Fruit fly (Drosophila melanogaster) whole organism, embryonic: ENCODE data around the gene CG9986.

Experiments used
- ATbp ChIP-seq: fragments of 200-800 bp; sonication (Bioruptor generic); optimal IDR thresholded peaks from 2 replicates; lab custom pipeline; 2017; ENCODE audit warnings: missing biosample characterization, mild to moderate bottlenecking, missing genetic modification characterization, missing genetic modification reagents
- Atf-2 ChIP-seq: fragments of 200-800 bp; sonication (Bioruptor generic); optimal IDR thresholded peaks from 2 replicates; lab custom pipeline; 2016; ENCODE audit warnings: missing biosample characterization, missing genetic modification characterization
- B-H1 ChIP-seq: fragments of 200-800 bp; sonication (Bioruptor generic); IDR thresholded peaks from 3 replicates; pipeline ENCODE4 v1.3.6; 2022; ENCODE audit warnings: missing biosample characterization, missing genetic modification characterization
- CG10654 ChIP-seq: fragments of 200-800 bp; sonication (Bioruptor generic); optimal IDR thresholded peaks from 2 replicates; lab custom pipeline; 2016; ENCODE audit warnings: missing biosample characterization, missing genetic modification characterization
- CG11093 ChIP-seq: fragments of 200-800 bp; sonication (Bioruptor generic); IDR thresholded peaks from 3 replicates; pipeline ENCODE4 v1.3.6; 2022; ENCODE audit warnings: missing biosample characterization, missing genetic modification characterization
- CG11456 ChIP-seq: fragments of 200-800 bp; sonication (Bioruptor generic); IDR thresholded peaks from 3 replicates; pipeline ENCODE4 v1.3.6; 2022; ENCODE audit warnings: missing biosample characterization, missing genetic modification characterization
- CG11504 ChIP-seq: fragments of 200-800 bp; sonication (Bioruptor generic); optimal IDR thresholded peaks from 3 replicates; lab custom pipeline; 2019; ENCODE audit warnings: missing biosample characterization, mild to moderate bottlenecking, missing genetic modification characterization, moderate library complexity
- CG11695 ChIP-seq: fragments of 200-800 bp; sonication (Bioruptor generic); IDR thresholded peaks from 3 replicates; pipeline ENCODE4 v1.3.6; 2022; ENCODE audit warnings: missing biosample characterization, missing genetic modification characterization
- CG12071 ChIP-seq: fragments of 200-800 bp; sonication (Bioruptor generic); optimal IDR thresholded peaks from 3 replicates; lab custom pipeline; 2018; ENCODE audit warnings: missing biosample characterization, mild to moderate bottlenecking, missing genetic modification characterization
- CG13287 ChIP-seq: fragments of 200-800 bp; sonication (Bioruptor generic); IDR thresholded peaks from 2 replicates; pipeline ENCODE4 v1.3.6; 2022; ENCODE audit warnings: missing biosample characterization, missing genetic modification characterization; ENCODE audit not compliant: partially characterized antibody
- CG16779 ChIP-seq: fragments of 200-800 bp; sonication (Bioruptor generic); IDR thresholded peaks from 2 replicates; pipeline ENCODE4 v1.3.6; 2022; ENCODE audit warnings: missing biosample characterization, missing genetic modification characterization
- CG16815 ChIP-seq: fragments of 200-800 bp; sonication (Bioruptor generic); optimal IDR thresholded peaks from 3 replicates; lab custom pipeline; 2017; ENCODE audit warnings: missing biosample characterization, mild to moderate bottlenecking, missing genetic modification characterization
- CG17829 ChIP-seq: fragments of 200-800 bp; optimal IDR thresholded peaks from 2 replicates; lab custom pipeline; 2019; ENCODE audit warnings: missing biosample characterization, mild to moderate bottlenecking, missing genetic modification characterization, moderate library complexity
- CG2202 ChIP-seq: fragments of 200-800 bp; sonication (Bioruptor generic); optimal IDR thresholded peaks from 2 replicates; lab custom pipeline; 2018; ENCODE audit warnings: missing biosample characterization, mild to moderate bottlenecking, missing genetic modification characterization
- CG32772 ChIP-seq: fragments of 200-800 bp; sonication (Bioruptor generic); IDR thresholded peaks from 2 replicates; pipeline ENCODE4 v1.3.6; 2022; ENCODE audit warnings: missing biosample characterization, missing genetic modification characterization
- CG33213 ChIP-seq: fragments of 200-800 bp; sonication (Bioruptor generic); optimal IDR thresholded peaks from 3 replicates; lab custom pipeline; 2016; ENCODE audit warnings: missing biosample characterization, missing genetic modification characterization
- CG3407 ChIP-seq: fragments of 200-800 bp; sonication (Bioruptor generic); optimal IDR thresholded peaks from 2 replicates; lab custom pipeline; 2018; ENCODE audit warnings: missing biosample characterization, mild to moderate bottlenecking, missing genetic modification characterization
- CG3847 ChIP-seq: fragments of 200-800 bp; sonication (Bioruptor generic); IDR thresholded peaks from 2 replicates; pipeline ENCODE4 v1.3.6; 2022; ENCODE audit warnings: missing biosample characterization, missing genetic modification characterization
- CG4820 ChIP-seq: fragments of 200-800 bp; sonication (Bioruptor generic); optimal IDR thresholded peaks from 3 replicates; lab custom pipeline; 2016; ENCODE audit warnings: missing biosample characterization, missing genetic modification characterization
- CG6813 ChIP-seq: fragments of 200-800 bp; sonication (Bioruptor generic); optimal IDR thresholded peaks from 2 replicates; lab custom pipeline; 2017; ENCODE audit warnings: missing biosample characterization, missing genetic modification characterization, mild to moderate bottlenecking, moderate library complexity, missing genetic modification reagents
- CG7556 ChIP-seq: fragments of 200-800 bp; sonication (Bioruptor generic); optimal IDR thresholded peaks from 2 replicates; lab custom pipeline; 2017; ENCODE audit warnings: missing biosample characterization, mild to moderate bottlenecking, missing genetic modification characterization
- CG7786 ChIP-seq: fragments of 200-800 bp; sonication (Bioruptor generic); optimal IDR thresholded peaks from 2 replicates; lab custom pipeline; 2016; ENCODE audit warnings: missing biosample characterization, missing genetic modification characterization
- CG8944 ChIP-seq: fragments of 200-800 bp; sonication (Bioruptor generic); optimal IDR thresholded peaks from 3 replicates; lab custom pipeline; 2016; ENCODE audit warnings: missing biosample characterization, missing genetic modification characterization
- Dad ChIP-seq: fragments of 200-800 bp; sonication (Bioruptor generic); optimal IDR thresholded peaks from 3 replicates; lab custom pipeline; 2016; ENCODE audit warnings: missing biosample characterization, missing genetic modification characterization
- Dll ChIP-seq: fragments of 200-800 bp; sonication (Bioruptor generic); IDR thresholded peaks from 4 replicates; pipeline ENCODE4 v1.3.6; 2022; ENCODE audit warnings: missing biosample characterization, missing genetic modification characterization; ENCODE audit not compliant: partially characterized antibody
- Drgx ChIP-seq: fragments of 200-800 bp; sonication (Bioruptor generic); IDR thresholded peaks from 2 replicates; pipeline ENCODE4 v1.3.6; 2022; ENCODE audit warnings: missing biosample characterization, missing genetic modification characterization
- E2f1 ChIP-seq: fragments of 200-800 bp; sonication (Bioruptor generic); IDR thresholded peaks from 2 replicates; pipeline ENCODE4 v1.3.6; 2022; ENCODE audit warnings: missing biosample characterization, missing genetic modification characterization
- Hand ChIP-seq: fragments of 200-800 bp; sonication (Bioruptor generic); optimal IDR thresholded peaks from 2 replicates; lab custom pipeline; 2017; ENCODE audit warnings: mild to moderate bottlenecking, missing biosample characterization, missing genetic modification reagents, missing genetic modification characterization
- Hr51 ChIP-seq, 2 experiments: fragments of 200-800 bp; sonication (Bioruptor generic); optimal IDR thresholded peaks; 2 replicates in 1 of 2; 3 replicates in 1 of 2; lab custom pipeline; 2016 to 2018; ENCODE audit warnings: missing biosample characterization in 2 of 2, missing genetic modification characterization in 2 of 2, mild to moderate bottlenecking in 1 of 2, moderate library complexity in 1 of 2
- Mes4 ChIP-seq: fragments of 200-800 bp; sonication (Bioruptor generic); optimal IDR thresholded peaks from 2 replicates; lab custom pipeline; 2016; ENCODE audit warnings: missing biosample characterization, missing genetic modification characterization
- Mrtf ChIP-seq: fragments of 200-800 bp; sonication (Bioruptor generic); IDR thresholded peaks from 3 replicates; pipeline ENCODE4 v1.3.6; 2022; ENCODE audit warnings: missing biosample characterization, missing genetic modification characterization
- NC2α ChIP-seq: fragments of 200-800 bp; sonication (Bioruptor generic); optimal IDR thresholded peaks from 2 replicates; lab custom pipeline; 2016; ENCODE audit warnings: missing biosample characterization, missing genetic modification characterization
- Neu2 ChIP-seq: fragments of 200-800 bp; sonication (Bioruptor generic); optimal IDR thresholded peaks from 3 replicates; lab custom pipeline; 2016; ENCODE audit warnings: missing biosample characterization, missing genetic modification characterization, borderline replicate concordance
- Optix ChIP-seq: fragments of 200-800 bp; sonication (Bioruptor generic); IDR thresholded peaks from 3 replicates; pipeline ENCODE4 v1.3.6; 2022; ENCODE audit warnings: missing biosample characterization, missing genetic modification characterization
- Rx ChIP-seq: fragments of 200-800 bp; sonication (Bioruptor generic); IDR thresholded peaks from 2 replicates; pipeline ENCODE4 v1.3.6; 2022; ENCODE audit warnings: missing biosample characterization, missing genetic modification characterization
- Sox100B ChIP-seq: fragments of 200-800 bp; sonication (Bioruptor generic); optimal IDR thresholded peaks from 3 replicates; lab custom pipeline; 2018; ENCODE audit warnings: missing biosample characterization, mild to moderate bottlenecking, missing genetic modification characterization
- Xrp1 ChIP-seq: fragments of 200-800 bp; sonication (Bioruptor generic); IDR thresholded peaks from 2 replicates; pipeline ENCODE4 v1.3.6; 2022; ENCODE audit warnings: missing biosample characterization, missing genetic modification characterization
- YL-1 ChIP-seq: fragments of 200-800 bp; sonication (Bioruptor generic); optimal IDR thresholded peaks from 3 replicates; lab custom pipeline; 2017; ENCODE audit warnings: missing biosample characterization, mild to moderate bottlenecking, missing genetic modification characterization
- abd-A ChIP-seq: fragments of 200-800 bp; sonication (Bioruptor generic); optimal IDR thresholded peaks from 3 replicates; lab custom pipeline; 2019; ENCODE audit warnings: missing biosample characterization, mild to moderate bottlenecking, missing genetic modification characterization, moderate library complexity
- bowl ChIP-seq: fragments of 200-800 bp; sonication (Bioruptor generic); IDR thresholded peaks from 2 replicates; pipeline ENCODE4 v1.3.6; 2022; ENCODE audit warnings: missing biosample characterization, missing genetic modification characterization
- corto ChIP-seq: fragments of 200-800 bp; sonication (Bioruptor generic); optimal IDR thresholded peaks from 2 replicates; lab custom pipeline; 2016; ENCODE audit warnings: missing biosample characterization, mild to moderate bottlenecking, missing genetic modification characterization, moderate library complexity
- gcm2 ChIP-seq: fragments of 200-800 bp; sonication (Bioruptor generic); optimal IDR thresholded peaks from 2 replicates; lab custom pipeline; 2016; ENCODE audit warnings: missing biosample characterization, missing genetic modification characterization
- gro ChIP-seq: fragments of 200-800 bp; sonication (Bioruptor generic); optimal IDR thresholded peaks from 2 replicates; lab custom pipeline; 2016; ENCODE audit warnings: missing biosample characterization, missing genetic modification characterization
- gt ChIP-seq: fragments of 200-800 bp; sonication (Bioruptor generic); IDR thresholded peaks from 2 replicates; pipeline ENCODE4 v1.3.6; 2022; ENCODE audit warnings: missing biosample characterization, missing genetic modification characterization
- hbn ChIP-seq: fragments of 200-800 bp; sonication (Bioruptor generic); IDR thresholded peaks from 2 replicates; pipeline ENCODE4 v1.3.6; 2022; ENCODE audit warnings: missing biosample characterization, missing genetic modification characterization; ENCODE audit not compliant: partially characterized antibody
- her ChIP-seq: fragments of 200-800 bp; sonication (Bioruptor generic); optimal IDR thresholded peaks from 2 replicates; lab custom pipeline; 2016; ENCODE audit warnings: missing biosample characterization, missing genetic modification characterization
- pnt ChIP-seq: fragments of 200-800 bp; sonication (Bioruptor generic); optimal IDR thresholded peaks from 3 replicates; lab custom pipeline; 2016; ENCODE audit warnings: missing biosample characterization, missing genetic modification characterization
- slbo ChIP-seq: fragments of 200-800 bp; sonication (Bioruptor generic); IDR thresholded peaks from 2 replicates; pipeline ENCODE4 v1.3.6; 2022; ENCODE audit warnings: missing biosample characterization, missing genetic modification characterization
- tup ChIP-seq: fragments of 200-800 bp; sonication (Bioruptor generic); optimal IDR thresholded peaks from 2 replicates; lab custom pipeline; 2016; ENCODE audit warnings: missing biosample characterization, mild to moderate bottlenecking, missing genetic modification characterization, moderate library complexity
- unc-4 ChIP-seq: fragments of 200-800 bp; sonication (Bioruptor generic); IDR thresholded peaks from 2 replicates; pipeline ENCODE4 v1.3.6; 2022; ENCODE audit warnings: missing biosample characterization, missing genetic modification characterization; ENCODE audit not compliant: partially characterized antibody
- zfh1 ChIP-seq: fragments of 200-800 bp; sonication (Bioruptor generic); IDR thresholded peaks from 3 replicates; pipeline ENCODE4 v1.3.6; 2022; ENCODE audit warnings: missing biosample characterization, missing genetic modification characterization

Gene CG9986

DNA sequence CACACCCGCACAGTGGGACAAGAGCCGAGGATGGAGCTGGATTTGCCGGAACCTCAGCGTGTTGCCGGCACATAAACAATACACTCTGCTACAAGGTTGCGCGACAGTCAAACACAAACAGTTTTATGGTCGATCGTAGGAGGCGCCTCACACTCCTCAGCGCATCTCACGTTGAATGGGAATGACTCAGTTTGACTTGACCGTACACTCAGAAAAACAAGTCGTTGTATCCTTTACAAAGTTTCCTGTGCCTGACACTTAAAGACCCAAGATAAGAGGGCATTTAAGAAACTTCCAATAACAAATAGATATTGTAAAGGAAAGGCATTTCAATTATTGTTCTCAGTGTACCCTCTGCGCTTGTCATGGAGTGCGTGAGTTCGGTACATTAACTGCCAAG is 25.9 kb downstream of the CG9986 start (continued):
- TF ChIP-seq CG7556 (GFP tag; lab: Kevin White, UChicago) (peak; percentile 51), gcm2 (GFP tag; lab: Kevin White, UChicago) (no peak), slbo (GFP tag; lab: Robert Waterston, UW) (peak; percentile 34; the same call in 1 of the 2 replicates), CG32772 (peak; percentile 44; the same call in 1 of the 2 replicates), YL-1 (no peak), B-H1 (no peak), Mes4 (GFP tag; lab: Kevin White, UChicago) (peak; percentile 16), CG4820 (peak; percentile 72), CG12071 (GFP tag; lab: Kevin White, UChicago) (peak; percentile 53), her (GFP tag; lab: Kevin White, UChicago) (peak; percentile 58), Sox100B (GFP tag; lab: Kevin White, UChicago) (peak; percentile 16), bowl (GFP tag; lab: Robert Waterston, UW) (no peak), Hr51 (GFP tag; optimal IDR thresholded peaks at IDR 0.05; lab: Kevin White, UChicago) (peak; percentile 28 to 35), gro (GFP tag; lab: Kevin White, UChicago) (no peak), CG16779 (GFP tag; lab: Robert Waterston, UW) (no peak), CG13287 (GFP tag; lab: Robert Waterston, UW) (no peak), CG11504 (tag; lab: Kevin White, UChicago) (peak; percentile 71), abd-A (tag; lab: Kevin White, UChicago) (no peak), CG33213 (GFP tag; lab: Kevin White, UChicago) (peak; percentile 30), CG6813 (GFP tag; lab: Kevin White, UChicago) (peak; percentile 6), CG8944 (peak; percentile 64), CG2202 (no peak), CG7786 (GFP tag; lab: Kevin White, UChicago) (peak; percentile 46), Xrp1 (GFP tag; lab: Robert Waterston, UW) (peak; percentile 78), corto (no peak), Optix (GFP tag; lab: Robert Waterston, UW) (no peak), NC2α (GFP tag; lab: Kevin White, UChicago) (no peak), Dll (GFP tag; lab: Robert Waterston, UW) (no peak), Rx (GFP tag; lab: Robert Waterston, UW) (no peak), tup (GFP tag; lab: Kevin White, UChicago) (no peak), CG11456 (GFP tag; lab: Robert Waterston, UW) (0 out of 3 replicates have a peak, but pooled peaks have one; percentile 56), CG10654 (GFP tag; lab: Kevin White, UChicago) (peak; percentile 51), Neu2 (peak; percentile 45), E2f1 (GFP tag; lab: Robert Waterston, UW) (peak; percentile 19; the same call in 1 of the 2 replicates), Dad (GFP tag; lab: Kevin White, UChicago) (no peak), Mrtf (no peak), CG17829 (tag; lab: Kevin White, UChicago) (peak; percentile 55), zfh1 (GFP tag; lab: Robert Waterston, UW) (peak; percentile 74; the same call in 2 of the 3 replicates), CG3847 (peak; percentile 32; the same call in 1 of the 2 replicates), hbn (GFP tag; lab: Robert Waterston, UW) (no peak), CG11695 (GFP tag; lab: Robert Waterston, UW) (peak; percentile 24; the same call in 1 of the 3 replicates), CG3407 (peak; percentile 6), Drgx (GFP tag; lab: Robert Waterston, UW) (0 out of 2 replicates have a peak, but pooled peaks have one; percentile 42), unc-4 (GFP tag; lab: Robert Waterston, UW) (no peak), gt (GFP tag; lab: Robert Waterston, UW) (no peak), CG11093 (peak; percentile 34; the same call in 1 of the 3 replicates), ATbp (GFP tag; lab: Kevin White, UChicago) (peak; percentile 13), CG16815 (peak; percentile 37), Hand (GFP tag; lab: Kevin White, UChicago) (no peak), pnt (GFP tag; lab: Kevin White, UChicago) (peak; percentile 58), Atf-2 (peak; percentile 7)
